Worm (Caenorhabditis elegans) whole organism, late embryonic: ENCODE data around the gene Y75B12A.2.

Source experiments
- nhr-11 ChIP-seq: fragments of 150-350 bp; optimal IDR thresholded peaks from 2 replicates; lab custom pipeline; 2014; ENCODE audit warnings: missing biosample characterization, missing genetic modification characterization
- pha-4 ChIP-seq: fragments of 150-350 bp; optimal IDR thresholded peaks from 2 replicates; lab custom pipeline; 2018; ENCODE audit warnings: missing biosample characterization, missing genetic modification reagents, missing genetic modification characterization

- no peak for TF ChIP-seq nhr-11 (tag; lab: Kevin White, UChicago)
- TF ChIP-seq pha-4 (tag; lab: Kevin White, UChicago): no peak
Observed at ce11 chrV:15158691-15159090, 49.3 kb downstream of the Y75B12A.2 start, which contains the start of gene str-45.
